Fruit fly (Drosophila melanogaster): ENCODE results near the gene CG31612.

The CG31612 gene

DNA sequence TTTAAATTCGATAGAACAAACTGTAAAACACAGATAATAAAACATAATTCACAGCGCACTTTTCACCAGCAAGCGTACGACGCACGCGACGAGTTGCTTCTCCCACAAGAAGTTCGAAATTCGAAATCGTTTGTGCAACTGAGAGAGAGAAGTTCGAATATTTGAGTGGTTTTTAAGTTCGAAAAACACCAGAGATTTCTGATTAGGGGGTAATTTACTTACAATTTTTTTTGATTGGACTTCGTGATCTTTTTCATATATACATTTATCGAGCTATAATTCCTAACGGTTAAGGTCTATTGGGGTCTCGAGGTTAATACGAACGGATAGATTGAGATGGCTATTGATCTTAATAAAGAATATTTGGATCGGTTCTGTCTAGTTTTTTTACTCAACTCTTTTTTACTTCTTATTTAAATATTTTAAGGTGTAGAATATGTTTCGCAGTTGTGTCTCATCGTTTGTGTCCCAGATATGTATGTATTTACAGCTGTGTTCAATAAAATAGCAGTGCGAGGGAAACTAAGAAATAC, at the start of gene CG31612:
CG31612 (minus strand) TSS at position 106 of the 533 bp plus-strand sequence.
- TF ChIP-seq lola (GFP tag; optimal IDR thresholded peaks at IDR 0.05) (no peak), woc (GFP tag; optimal IDR thresholded peaks at IDR 0.05) (no peak), Dfd (GFP tag; optimal IDR thresholded peaks at IDR 0.05) (no peak), N (GFP tag; optimal IDR thresholded peaks at IDR 0.05) (no peak), br (GFP tag; optimal IDR thresholded peaks at IDR 0.05) (no peak), ey (GFP tag; optimal IDR thresholded peaks at IDR 0.05) (no peak), HLH106 (tag; optimal IDR thresholded peaks at IDR 0.05) (no peak), CG32264 (GFP tag; optimal IDR thresholded peaks at IDR 0.05) (no peak), brk (GFP tag; optimal IDR thresholded peaks at IDR 0.05) (no peak)

DNA sequence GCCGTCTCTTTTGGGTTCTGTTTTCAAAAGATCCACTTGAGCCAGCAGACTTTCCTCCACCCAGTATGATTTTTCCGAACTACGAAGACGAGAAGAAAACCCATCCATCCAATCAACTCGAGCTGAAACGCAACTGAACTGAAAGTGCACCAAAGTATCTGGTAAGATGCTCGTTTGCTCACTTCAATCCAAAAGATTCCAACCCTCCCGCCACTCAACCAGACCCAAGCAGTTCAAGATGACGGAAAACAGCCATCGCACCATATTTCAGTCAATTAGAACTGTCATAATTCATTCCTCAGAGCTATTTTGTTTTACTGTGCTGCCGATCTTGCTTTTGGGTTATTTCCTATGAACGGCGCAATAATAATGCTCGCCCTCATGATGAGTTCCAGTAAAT, 48.5 kb upstream of the CG31612 start:
- TF ChIP-seq HLH106 (tag; optimal IDR thresholded peaks at IDR 0.05) (no peak), CG32264 (GFP tag; optimal IDR thresholded peaks at IDR 0.05) (no peak), Dfd (GFP tag; optimal IDR thresholded peaks at IDR 0.05) (no peak), h (GFP tag; optimal IDR thresholded peaks at IDR 0.05) (no peak), Mio (GFP tag; optimal IDR thresholded peaks at IDR 0.05) (no peak)

dm6 chr2L:21832200-21832831, 37.1 kb upstream of the CG31612 start:
- TF ChIP-seq usp (GFP tag; optimal IDR thresholded peaks at IDR 0.05) (no peak), rgr (GFP tag; optimal IDR thresholded peaks at IDR 0.05) (no peak), Myc (optimal IDR thresholded peaks at IDR 0.05) (no peak), woc (GFP tag; optimal IDR thresholded peaks at IDR 0.05) (no peak)

DNA sequence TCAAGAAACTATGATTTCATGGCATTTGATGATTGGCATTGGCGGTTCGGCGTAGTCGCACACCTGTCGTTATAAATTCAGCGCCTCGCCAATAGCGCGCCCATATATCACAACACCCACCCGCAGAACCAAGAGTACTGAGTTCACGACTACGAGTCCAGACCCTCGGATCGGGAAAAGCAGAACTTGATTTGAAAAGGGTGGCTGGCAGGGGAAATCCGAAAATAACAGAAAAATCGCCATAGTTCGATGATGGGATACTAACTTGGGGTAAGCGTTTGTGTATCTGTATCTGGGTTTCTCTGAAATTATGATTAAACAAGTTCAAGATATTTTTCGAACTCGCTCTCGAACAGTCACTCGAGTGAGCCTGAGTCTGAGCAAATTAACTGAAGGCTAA, 35.1 kb upstream of the CG31612 start:
- TF ChIP-seq Rel (GFP tag; optimal IDR thresholded peaks at IDR 0.05) = no peak
- no peak for TF ChIP-seq Rel (tag; optimal IDR thresholded peaks at IDR 0.05)

dm6 chr2L:21828791-21829184, 33.5 kb upstream of the CG31612 start:
- TF ChIP-seq Myc (optimal IDR thresholded peaks at IDR 0.05) = no peak

DNA sequence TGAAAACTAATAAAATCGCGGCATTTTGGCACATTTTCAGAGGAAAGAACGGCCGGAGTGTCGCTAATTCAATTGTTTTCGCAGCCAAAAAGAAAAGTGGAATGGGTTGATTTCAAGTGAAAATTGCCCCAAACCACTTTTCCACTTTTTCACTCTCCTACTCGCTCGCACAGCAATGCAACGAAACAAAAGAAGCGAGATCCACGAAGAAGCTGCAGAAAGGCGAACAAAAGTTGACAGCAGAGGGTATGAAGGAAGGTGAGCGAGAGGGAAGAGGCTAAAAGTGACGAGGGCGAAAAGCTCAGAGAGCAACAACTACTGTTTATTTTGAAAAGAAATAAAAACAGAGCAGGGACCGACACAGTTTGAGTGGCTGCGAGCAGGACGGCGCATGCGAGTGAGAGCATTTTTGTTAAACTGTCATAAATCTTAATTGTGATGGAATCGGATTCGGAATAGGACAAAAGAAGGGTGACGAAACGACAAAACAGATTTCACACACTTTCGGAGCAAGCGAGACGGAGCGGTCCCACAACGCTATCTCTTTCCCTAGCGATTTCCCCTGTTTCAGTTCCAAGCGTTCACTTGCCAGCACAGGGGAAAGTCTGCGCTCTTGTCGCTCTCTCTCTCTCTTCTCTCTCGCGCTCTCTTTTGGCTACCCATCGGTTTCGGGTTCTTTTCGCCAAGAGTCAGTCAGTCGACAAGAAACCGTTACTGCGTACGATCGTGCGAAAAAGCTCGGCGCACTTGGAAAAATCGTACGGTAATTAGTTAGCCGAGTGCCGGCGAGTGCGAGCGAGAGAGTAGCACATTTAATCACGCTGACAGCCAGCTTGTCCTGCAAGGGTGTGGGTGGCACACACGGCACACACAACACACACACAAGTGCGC, 32.9 kb upstream of the CG31612 start, which contains the start of gene tsh:
tsh (plus strand) TSS at position 694 of the 891 bp plus-strand sequence.
- TF ChIP-seq Dif (GFP tag; optimal IDR thresholded peaks at IDR 0.05; ENCODE audit: partially characterized antibody) = peak; percentile 86
- TF ChIP-seq woc (GFP tag; optimal IDR thresholded peaks at IDR 0.05) = no peak
- TF ChIP-seq fru (GFP tag; optimal IDR thresholded peaks at IDR 0.05) = peak; percentile 56
- peak; percentile 56 to 67 for TF ChIP-seq dl (GFP tag; optimal IDR thresholded peaks at IDR 0.05; ENCODE audit: insufficient read depth in 1 of 2, partially characterized antibody in 2 of 2)
- TF ChIP-seq sage (GFP tag; optimal IDR thresholded peaks at IDR 0.05) = no peak
- peak; percentile 10 for TF ChIP-seq CrebA (GFP tag; optimal IDR thresholded peaks at IDR 0.05; ENCODE audit: borderline replicate concordance)
- no peak for TF ChIP-seq Rel (GFP tag; optimal IDR thresholded peaks at IDR 0.05)
- TF ChIP-seq Rel (tag; optimal IDR thresholded peaks at IDR 0.05) = no peak
- peak; percentile 2 for TF ChIP-seq h (GFP tag; optimal IDR thresholded peaks at IDR 0.05)
- TF ChIP-seq Vsx2 (GFP tag; optimal IDR thresholded peaks at IDR 0.05; ENCODE audit: partially characterized antibody) = peak; percentile 89
- peak; percentile 65 for TF ChIP-seq psq (GFP tag; optimal IDR thresholded peaks at IDR 0.05)
- TF ChIP-seq Hr78 (GFP tag; optimal IDR thresholded peaks at IDR 0.05) = no peak

DNA sequence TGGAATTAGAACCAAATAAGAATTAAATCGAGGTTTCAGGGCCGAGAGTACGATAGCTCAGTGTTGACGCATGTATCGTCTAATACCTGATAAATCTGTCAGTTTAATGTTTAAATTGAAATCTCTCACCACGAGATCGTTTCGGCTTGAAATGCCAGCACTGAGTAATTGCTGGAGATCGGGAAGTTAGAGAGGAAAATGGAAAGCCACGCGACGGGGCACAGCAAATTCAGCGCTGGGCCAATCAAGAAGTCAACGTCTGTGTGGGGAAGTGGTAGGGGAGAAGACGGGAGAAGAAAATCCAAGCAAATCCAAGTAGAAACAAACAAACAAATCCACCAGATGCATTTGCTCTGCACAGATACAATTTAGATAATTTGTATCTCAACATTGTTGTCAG, 24.1 kb upstream of the CG31612 start:
- no peak for TF ChIP-seq dsf (GFP tag; optimal IDR thresholded peaks at IDR 0.05; ENCODE audit: borderline replicate concordance)
